Worm (Caenorhabditis elegans): ENCODE results near the gene F53F8.6.

F53F8.6 gene

DNA sequence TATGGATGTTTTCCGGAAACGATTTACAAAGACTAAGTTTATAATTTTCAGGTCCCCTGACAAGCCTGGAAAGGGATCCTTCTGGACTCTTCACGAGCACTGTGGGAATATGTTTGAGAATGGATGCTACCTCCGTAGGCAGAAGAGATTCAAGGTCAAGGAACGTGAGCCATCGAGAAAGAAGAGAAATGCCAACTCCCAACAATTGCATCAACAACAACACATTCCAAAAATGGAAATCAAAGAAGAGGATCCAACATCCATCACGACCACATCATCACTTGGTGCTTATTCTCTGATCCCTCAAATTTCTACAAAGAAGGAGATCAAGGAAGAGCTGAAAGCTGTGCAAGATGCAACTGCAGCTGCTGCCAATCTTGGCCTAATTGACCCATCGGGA is 54.1 kb downstream of the F53F8.6 start:
- TF ChIP-seq elt-1 (tag; optimal IDR thresholded peaks at IDR 0.05; ENCODE audit: borderline replicate concordance, insufficient read depth) (no peak), flh-1 (GFP tag; optimal IDR thresholded peaks at IDR 0.05) (no peak), pha-4 (tag; optimal IDR thresholded peaks at IDR 0.05) (no peak), nhr-237 (tag; optimal IDR thresholded peaks at IDR 0.05) (no peak), ceh-39 (tag; optimal IDR thresholded peaks at IDR 0.05) (no peak)
